Worm (Caenorhabditis elegans) whole organism, L4/young adult: ENCODE data around the gene smap-1.

Experiments
- W03F9.2 ChIP-seq: fragments of 150-350 bp; optimal IDR thresholded peaks from 2 replicates; lab custom pipeline; 2014; ENCODE audit warnings: missing biosample characterization, missing genetic modification characterization
- dao-5 ChIP-seq: sonication (generic microtip); optimal IDR thresholded peaks from 2 replicates; lab custom pipeline; 2016; ENCODE audit warnings: missing genotype, missing genetic modification characterization, moderate library complexity, missing compliant biosample characterization
- him-1 ChIP-seq: sonication (generic microtip); optimal IDR thresholded peaks from 2 replicates; lab custom pipeline; 2016; ENCODE audit warnings: missing genotype, missing genetic modification reagents, missing genetic modification characterization, missing compliant biosample characterization

Gene smap-1

DNA sequence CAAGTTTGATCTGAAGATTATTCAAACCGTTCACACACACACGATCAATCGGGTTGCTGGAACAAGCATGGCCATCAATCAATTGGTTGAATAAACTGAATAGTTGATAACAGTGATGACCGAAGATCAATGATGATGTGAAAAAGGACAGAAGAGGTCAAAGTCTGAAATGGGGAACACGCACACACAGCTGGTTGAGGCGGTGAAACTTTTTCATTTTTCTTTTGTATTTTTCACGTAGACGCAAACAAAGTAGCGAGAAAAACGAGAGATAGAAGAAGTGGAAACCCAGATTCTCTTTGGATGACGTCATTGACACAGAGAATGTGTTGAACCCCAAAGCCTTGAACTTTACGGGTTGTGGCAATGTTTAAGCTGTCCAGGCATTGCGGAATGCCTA lies 22.1 kb downstream of the smap-1 start:
- TF ChIP-seq dao-5 (tag; lab: Kevin White, UChicago) (no peak), him-1 (tag; lab: Kevin White, UChicago) (no peak), W03F9.2 (no peak)

DNA sequence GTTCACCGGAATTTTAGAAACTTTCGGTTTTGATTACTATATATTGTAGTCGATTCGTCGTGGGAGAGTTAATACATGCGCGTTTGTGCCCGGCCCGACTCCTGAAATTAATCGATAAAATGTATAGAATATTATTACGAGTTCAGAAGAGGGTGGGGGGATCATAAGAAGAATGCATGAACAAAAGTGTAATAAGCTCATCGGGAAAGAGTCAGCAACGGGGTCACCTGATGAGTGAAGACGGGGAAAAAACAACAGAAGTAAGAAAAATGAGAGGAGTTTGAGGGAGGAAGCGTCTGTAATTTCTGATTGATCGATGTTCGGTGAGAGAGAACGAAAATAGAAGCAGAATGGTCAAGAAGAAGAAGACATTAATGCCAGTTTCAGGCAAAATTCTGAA lies 23.5 kb downstream of the smap-1 start, which contains the start of gene W09D10.4:
TSS of gene W09D10.4 (minus strand) at position 101 of the 400 bp plus-strand sequence.
- no peak for TF ChIP-seq dao-5 (tag; lab: Kevin White, UChicago)
- no peak for TF ChIP-seq him-1 (tag; lab: Kevin White, UChicago)
- no peak for TF ChIP-seq W03F9.2

DNA sequence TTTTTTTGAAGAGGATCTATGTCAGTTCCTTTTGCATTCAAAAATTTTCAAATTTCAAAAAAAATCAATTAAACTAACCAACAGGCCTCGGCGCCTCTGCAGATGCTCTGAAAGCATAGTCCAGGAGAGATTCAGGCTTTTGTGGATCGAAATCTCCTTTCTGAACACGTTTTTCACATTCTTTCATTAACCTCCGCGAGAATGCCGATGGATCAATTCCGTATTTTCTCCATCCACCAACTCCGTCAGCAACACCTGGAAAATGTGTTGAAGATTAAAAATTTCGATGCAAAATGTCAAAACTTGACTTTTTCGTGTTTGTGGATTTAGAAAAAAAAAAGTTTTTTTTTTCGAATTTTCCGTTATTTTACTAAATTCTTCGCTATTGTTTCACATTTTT lies 25.1 kb downstream of the smap-1 start:
- TF ChIP-seq him-1 (tag; lab: Kevin White, UChicago) = no peak
- TF ChIP-seq W03F9.2 = no peak
- TF ChIP-seq dao-5 (tag; lab: Kevin White, UChicago) = no peak

DNA sequence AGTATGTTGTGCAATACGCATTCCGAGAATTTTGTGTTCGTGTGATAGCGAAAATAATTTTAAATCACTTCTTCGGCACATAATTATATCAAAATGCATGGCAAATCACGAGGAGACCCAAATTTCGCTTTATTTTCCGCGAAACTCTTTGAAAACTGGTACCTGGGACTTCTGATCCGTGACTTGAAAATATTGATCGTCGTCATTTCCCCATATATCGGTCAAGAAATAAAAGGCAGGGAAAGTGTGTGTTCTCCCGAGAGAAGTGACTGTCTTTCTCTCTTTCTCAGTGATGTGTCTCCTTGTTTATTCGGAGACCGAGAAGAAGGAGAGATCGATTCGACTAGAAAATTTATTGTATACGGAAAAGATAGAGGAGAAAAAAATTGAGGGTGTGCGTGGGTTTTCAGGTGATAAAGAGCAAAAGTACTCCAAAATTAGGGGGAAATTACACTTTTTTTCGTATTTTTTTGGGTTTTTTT lies 28.4 kb downstream of the smap-1 start, which contains the start of gene W09D10.5:
TSS of gene W09D10.5 (minus strand) at position 345 of the 482 bp plus-strand sequence.
- TF ChIP-seq W03F9.2 = no peak
- no peak for TF ChIP-seq him-1 (tag; lab: Kevin White, UChicago)
- TF ChIP-seq dao-5 (tag; lab: Kevin White, UChicago) = no peak

DNA sequence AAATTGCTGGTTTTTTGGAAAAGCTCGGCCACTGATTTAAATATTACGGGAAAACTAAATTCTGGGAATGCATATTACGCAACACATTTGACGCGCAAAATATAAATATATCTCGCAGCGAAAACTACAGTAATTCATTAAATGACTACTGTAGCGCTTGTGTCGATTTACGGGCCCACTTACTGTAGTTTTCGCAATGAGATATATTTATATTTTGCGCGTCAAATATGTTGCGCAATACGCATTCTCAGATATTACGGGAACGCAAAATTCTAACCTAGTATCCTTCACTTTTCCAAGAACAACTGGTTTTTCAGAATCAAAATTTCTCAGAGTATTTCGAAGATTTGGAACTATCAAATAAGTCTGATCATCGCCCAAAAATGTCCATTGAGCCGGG lies 29.9 kb downstream of the smap-1 start:
- TF ChIP-seq him-1 (tag; lab: Kevin White, UChicago) = no peak
- no peak for TF ChIP-seq dao-5 (tag; lab: Kevin White, UChicago)
- no peak for TF ChIP-seq W03F9.2

DNA sequence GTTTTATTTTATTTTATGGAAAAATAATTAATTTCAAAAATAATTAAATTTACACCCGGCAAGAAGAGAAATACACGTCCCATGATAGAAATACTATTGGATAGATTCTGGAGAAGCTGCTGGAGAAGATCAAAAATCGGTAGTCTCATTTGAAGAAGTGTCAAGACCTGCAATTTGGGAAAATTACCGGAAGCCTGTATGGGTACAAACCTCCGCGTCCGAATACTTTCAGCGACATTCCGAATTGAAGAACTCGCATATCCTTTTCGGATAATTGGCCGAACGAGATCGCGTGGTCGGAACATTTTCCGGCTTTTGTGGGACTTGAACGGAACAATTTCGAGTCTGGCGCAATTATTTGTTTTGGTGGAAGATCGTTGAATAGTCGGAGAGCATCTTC lies 31.1 kb downstream of the smap-1 start:
- TF ChIP-seq him-1 (tag; lab: Kevin White, UChicago) = no peak
- no peak for TF ChIP-seq W03F9.2
- no peak for TF ChIP-seq dao-5 (tag; lab: Kevin White, UChicago)

DNA sequence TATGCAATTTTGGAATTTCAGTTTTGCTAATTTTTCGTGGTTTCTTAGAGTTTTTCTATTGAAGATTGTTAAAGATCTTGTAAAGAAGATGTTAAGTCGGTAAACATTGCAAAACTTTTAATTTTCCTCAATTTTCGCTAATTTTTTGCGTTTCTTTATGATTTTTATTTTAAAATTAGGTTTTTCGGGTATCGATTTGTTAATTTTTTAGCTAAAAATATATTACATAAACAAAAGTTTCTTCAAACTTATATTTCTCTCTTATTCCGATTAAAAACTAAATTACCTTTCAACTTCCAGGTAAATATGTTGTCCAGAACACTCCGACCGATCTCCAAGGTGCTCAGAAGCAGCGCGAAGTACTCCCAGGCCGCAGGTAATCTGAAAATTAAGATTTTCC lies 32.1 kb downstream of the smap-1 start, which contains the start of gene mrpl-12:
TSS of gene mrpl-12 (plus strand) at position 301 of the 400 bp plus-strand sequence.
- no peak for TF ChIP-seq dao-5 (tag; lab: Kevin White, UChicago)
- no peak for TF ChIP-seq W03F9.2
- no peak for TF ChIP-seq him-1 (tag; lab: Kevin White, UChicago)

DNA sequence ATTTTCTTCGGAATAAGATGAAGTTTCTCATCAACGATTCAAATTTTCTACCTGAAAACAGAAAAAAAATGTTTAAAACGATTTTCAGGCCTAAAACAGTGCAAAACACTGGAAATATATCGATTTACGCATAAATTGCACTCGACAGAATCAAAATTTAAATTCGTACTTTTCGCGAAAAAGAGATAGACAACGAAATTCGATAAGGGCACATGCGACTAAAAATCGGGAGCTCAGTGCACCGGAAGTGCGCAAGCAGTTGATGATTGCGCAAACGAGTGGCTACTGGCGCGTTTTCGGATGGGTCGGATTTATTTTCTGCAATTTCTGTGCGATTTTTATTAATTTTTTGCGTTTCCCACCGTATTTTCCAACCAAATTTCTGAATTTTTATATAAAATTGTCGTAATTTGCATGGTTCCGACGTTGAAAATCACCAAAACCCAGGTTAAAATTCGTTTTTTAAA lies 32.6 kb downstream of the smap-1 start, which contains the start of the genes Y39A1A.21 and Y39A1A.22:
TSS of gene Y39A1A.21 (minus strand) at position 51 of the 467 bp plus-strand sequence.
TSS of gene Y39A1A.22 (minus strand) at position 57 of the 467 bp plus-strand sequence.
- TF ChIP-seq him-1 (tag; lab: Kevin White, UChicago) (peak; percentile 29), dao-5 (tag; lab: Kevin White, UChicago) (no peak), W03F9.2 (peak; percentile 69)

DNA sequence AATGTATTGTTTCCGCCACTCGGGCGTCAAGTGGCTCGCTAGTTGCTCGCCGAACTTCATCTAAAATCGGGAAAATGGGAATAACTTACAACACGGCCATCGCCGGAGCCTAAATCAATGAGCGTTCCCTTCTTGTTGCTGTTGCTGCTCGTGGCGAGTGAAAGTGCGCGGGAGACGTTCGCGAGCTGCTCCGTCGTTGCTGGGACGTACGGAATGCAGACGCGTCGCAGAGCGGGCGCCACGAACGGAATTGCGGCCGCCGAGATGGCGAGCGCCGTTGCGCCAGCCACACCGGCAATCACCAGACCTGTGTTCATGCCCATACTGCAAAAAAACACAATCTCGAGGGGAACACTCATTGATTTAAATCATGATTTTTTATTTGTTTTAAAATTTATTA lies 33.1 kb downstream of the smap-1 start:
- TF ChIP-seq W03F9.2 (no peak), him-1 (tag; lab: Kevin White, UChicago) (no peak), dao-5 (tag; lab: Kevin White, UChicago) (no peak)

DNA sequence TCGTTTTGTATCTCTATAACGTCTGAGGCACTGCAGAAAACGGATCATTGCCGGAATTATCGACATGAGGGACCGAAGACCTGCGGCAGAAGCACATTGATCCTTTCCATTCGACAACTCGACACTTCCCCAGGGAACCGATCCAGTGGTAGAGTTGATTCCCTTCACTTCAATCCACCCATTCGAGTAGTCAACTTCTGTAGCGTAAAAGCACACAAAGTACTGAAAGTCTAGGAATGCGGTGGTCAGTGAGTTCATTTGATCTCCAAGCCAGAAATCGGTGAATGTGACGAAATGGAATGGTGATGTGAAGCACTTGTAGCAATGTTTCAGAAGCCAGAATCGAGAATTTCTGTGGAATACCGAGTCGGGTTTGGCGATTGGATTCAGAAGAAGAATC lies 35.1 kb downstream of the smap-1 start:
- TF ChIP-seq dao-5 (tag; lab: Kevin White, UChicago) = no peak
- no peak for TF ChIP-seq W03F9.2
- TF ChIP-seq him-1 (tag; lab: Kevin White, UChicago) = no peak

DNA sequence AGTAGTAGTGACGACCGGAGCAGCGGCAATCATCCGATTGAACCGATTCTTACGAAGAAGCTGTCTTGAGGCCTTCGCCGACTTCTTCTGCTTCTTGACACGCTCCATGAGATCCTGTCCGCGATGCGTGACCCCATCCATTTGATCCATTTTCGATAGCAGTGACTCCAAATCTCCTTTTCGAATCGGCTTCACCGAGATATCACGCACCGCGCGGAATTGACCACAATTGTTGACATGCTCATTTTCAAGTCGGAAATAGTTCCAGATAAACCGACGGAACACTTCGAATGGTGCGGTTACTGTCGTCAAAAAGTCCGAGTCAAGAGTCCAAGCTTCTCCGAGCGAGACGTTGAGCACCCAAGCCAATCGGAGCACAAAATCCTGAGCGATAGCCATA lies 35.8 kb downstream of the smap-1 start:
- TF ChIP-seq dao-5 (tag; lab: Kevin White, UChicago) = no peak
- no peak for TF ChIP-seq him-1 (tag; lab: Kevin White, UChicago)
- no peak for TF ChIP-seq W03F9.2

DNA sequence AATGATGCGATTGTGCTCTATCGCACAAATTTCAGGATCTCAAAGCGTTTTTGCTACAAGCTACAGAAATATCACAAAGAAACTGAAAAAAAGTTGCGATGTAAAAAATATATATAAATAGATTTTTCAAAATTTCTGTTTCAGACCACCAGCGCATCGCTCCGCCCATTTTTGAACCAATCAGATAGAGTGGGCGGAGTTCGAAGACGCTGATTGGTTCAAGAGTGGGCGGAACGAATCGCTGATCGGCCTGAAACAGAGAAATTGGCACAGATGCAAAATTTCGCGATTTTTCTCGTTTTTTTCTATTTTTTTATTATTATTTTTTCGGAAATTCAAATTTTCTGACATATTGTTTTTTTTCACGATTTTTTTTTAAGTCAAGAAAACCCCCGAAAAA lies 36.8 kb downstream of the smap-1 start:
- no peak for TF ChIP-seq dao-5 (tag; lab: Kevin White, UChicago)
- TF ChIP-seq him-1 (tag; lab: Kevin White, UChicago) = no peak
- no peak for TF ChIP-seq W03F9.2

DNA sequence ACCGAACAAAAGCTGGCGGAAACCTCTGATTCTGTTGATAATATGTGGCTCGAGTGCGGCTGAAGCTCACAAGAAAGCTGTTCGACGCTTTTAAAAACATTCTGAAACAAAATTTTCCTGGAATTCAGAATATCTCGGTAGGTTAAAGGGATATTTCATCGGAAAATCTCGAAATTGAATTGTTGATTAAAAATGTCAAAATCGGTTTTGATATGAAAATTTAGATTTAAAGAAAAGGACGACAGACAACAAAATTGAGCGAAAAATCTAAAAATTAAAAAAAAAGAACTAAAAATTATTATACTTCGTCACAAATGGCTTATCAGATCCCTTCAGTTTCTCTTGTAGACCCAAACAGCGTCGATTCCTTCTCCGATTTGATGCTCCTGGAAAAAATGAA lies 39.1 kb downstream of the smap-1 start, which contains the start of gene Y39A1A.20:
TSS of gene Y39A1A.20 (minus strand) at position 101 of the 400 bp plus-strand sequence.
- TF ChIP-seq dao-5 (tag; lab: Kevin White, UChicago) (no peak), him-1 (tag; lab: Kevin White, UChicago) (no peak), W03F9.2 (no peak)

DNA sequence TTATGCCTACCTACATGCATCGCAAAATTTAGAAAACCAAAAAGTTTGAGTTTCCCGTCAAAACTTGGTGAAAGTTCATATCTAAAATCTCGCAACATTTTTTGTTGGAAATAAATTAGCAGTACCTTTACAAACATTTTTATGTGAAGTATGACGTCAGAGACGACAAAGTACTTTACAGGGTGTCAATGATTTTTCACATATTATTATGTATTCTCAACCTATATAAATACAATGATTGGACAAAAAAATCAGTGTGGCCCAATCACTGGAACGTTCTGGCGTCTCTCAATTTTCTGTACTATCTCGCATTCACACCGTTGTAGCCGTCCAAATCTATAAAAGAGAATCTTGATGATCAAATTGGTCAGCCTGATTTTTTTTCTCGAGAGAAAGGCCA lies 45.3 kb downstream of the smap-1 start, which contains the start of the genes Y39A1A.18 and fmo-3:
TSS of gene Y39A1A.18 (minus strand) at position 192 of the 400 bp plus-strand sequence.
TSS of gene fmo-3 (plus strand) at position 388 of the 400 bp plus-strand sequence.
- TF ChIP-seq dao-5 (tag; lab: Kevin White, UChicago) (no peak), him-1 (tag; lab: Kevin White, UChicago) (no peak), W03F9.2 (no peak)
